Worm (Caenorhabditis elegans): ENCODE results near the gene Y44F5A.1.

Y44F5A.1 gene

ce11 chrIII:4275704-4276103 lies 28.2 kb upstream of the Y44F5A.1 start:
- no peak for TF ChIP-seq him-1 (tag; optimal IDR thresholded peaks at IDR 0.05)
- no peak for TF ChIP-seq W03F9.2 (tag; optimal IDR thresholded peaks at IDR 0.05)
- TF ChIP-seq dao-5 (tag; optimal IDR thresholded peaks at IDR 0.05) = no peak

ce11 chrIII:4274524-4274923 lies 27.1 kb upstream of the Y44F5A.1 start:
- no peak for TF ChIP-seq him-1 (tag; optimal IDR thresholded peaks at IDR 0.05)
- no peak for TF ChIP-seq W03F9.2 (tag; optimal IDR thresholded peaks at IDR 0.05)
- TF ChIP-seq dao-5 (tag; optimal IDR thresholded peaks at IDR 0.05) = no peak

ce11 chrIII:4272864-4273263 lies 25.4 kb upstream of the Y44F5A.1 start:
- TF ChIP-seq him-1 (tag; optimal IDR thresholded peaks at IDR 0.05) (no peak), dao-5 (tag; optimal IDR thresholded peaks at IDR 0.05) (no peak), W03F9.2 (tag; optimal IDR thresholded peaks at IDR 0.05) (no peak)

- TF ChIP-seq dao-5 (tag; optimal IDR thresholded peaks at IDR 0.05) (no peak), him-1 (tag; optimal IDR thresholded peaks at IDR 0.05) (no peak), W03F9.2 (tag; optimal IDR thresholded peaks at IDR 0.05) (no peak)
Measured at ce11 chrIII:4271059-4271458, 23.6 kb upstream of the Y44F5A.1 start.

ce11 chrIII:4269220-4269935 lies 21.9 kb upstream of the Y44F5A.1 start, which contains the start of the genes sftb-1 and R10E4.1:
Gene sftb-1, minus strand, starts transcription at chrIII:4269270.
Gene R10E4.1, plus strand, starts transcription at chrIII:4269743.
- TF ChIP-seq him-1 (tag; optimal IDR thresholded peaks at IDR 0.05) (no peak), dao-5 (tag; optimal IDR thresholded peaks at IDR 0.05) (no peak), W03F9.2 (tag; optimal IDR thresholded peaks at IDR 0.05) (peak; percentile 64)

ce11 chrIII:4265892-4266291 lies 18.4 kb upstream of the Y44F5A.1 start:
- no peak for TF ChIP-seq W03F9.2 (tag; optimal IDR thresholded peaks at IDR 0.05)
- TF ChIP-seq dao-5 (tag; optimal IDR thresholded peaks at IDR 0.05) = no peak
- TF ChIP-seq him-1 (tag; optimal IDR thresholded peaks at IDR 0.05) = no peak

ce11 chrIII:4263048-4263447 lies 15.6 kb upstream of the Y44F5A.1 start, which contains the start of gene T08A11.1:
Gene T08A11.1, minus strand, starts transcription at chrIII:4263148.
- TF ChIP-seq W03F9.2 (tag; optimal IDR thresholded peaks at IDR 0.05) (no peak), dao-5 (tag; optimal IDR thresholded peaks at IDR 0.05) (no peak), him-1 (tag; optimal IDR thresholded peaks at IDR 0.05) (no peak)

ce11 chrIII:4257896-4258295 lies 10.4 kb upstream of the Y44F5A.1 start:
- no peak for TF ChIP-seq dao-5 (tag; optimal IDR thresholded peaks at IDR 0.05)
- TF ChIP-seq him-1 (tag; optimal IDR thresholded peaks at IDR 0.05) = no peak
- no peak for TF ChIP-seq W03F9.2 (tag; optimal IDR thresholded peaks at IDR 0.05)

- TF ChIP-seq W03F9.2 (tag; optimal IDR thresholded peaks at IDR 0.05) (no peak), him-1 (tag; optimal IDR thresholded peaks at IDR 0.05) (no peak), dao-5 (tag; optimal IDR thresholded peaks at IDR 0.05) (no peak)
Measured at ce11 chrIII:4244285-4244684, 3.2 kb downstream of the Y44F5A.1 start, which contains the start of gene zhit-2. Gene zhit-2, minus strand, starts transcription at chrIII:4244385.

- TF ChIP-seq him-1 (tag; optimal IDR thresholded peaks at IDR 0.05) (no peak), W03F9.2 (tag; optimal IDR thresholded peaks at IDR 0.05) (no peak), dao-5 (tag; optimal IDR thresholded peaks at IDR 0.05) (no peak)
Measured at ce11 chrIII:4243461-4243860, 4.0 kb downstream of the Y44F5A.1 start, which contains the start of gene mrpl-21. Gene mrpl-21, minus strand, starts transcription at chrIII:4243561.

- TF ChIP-seq him-1 (tag; optimal IDR thresholded peaks at IDR 0.05) = no peak
- no peak for TF ChIP-seq dao-5 (tag; optimal IDR thresholded peaks at IDR 0.05)
- no peak for TF ChIP-seq W03F9.2 (tag; optimal IDR thresholded peaks at IDR 0.05)
Measured at ce11 chrIII:4242225-4242862, 5.1 kb downstream of the Y44F5A.1 start, which contains the start of gene F43C1.7. Gene F43C1.7, minus strand, starts transcription at chrIII:4242575.

ce11 chrIII:4241181-4241580 lies 6.3 kb downstream of the Y44F5A.1 start:
- TF ChIP-seq him-1 (tag; optimal IDR thresholded peaks at IDR 0.05) (no peak), dao-5 (tag; optimal IDR thresholded peaks at IDR 0.05) (no peak), W03F9.2 (tag; optimal IDR thresholded peaks at IDR 0.05) (no peak)

- TF ChIP-seq dao-5 (tag; optimal IDR thresholded peaks at IDR 0.05) = no peak
- TF ChIP-seq him-1 (tag; optimal IDR thresholded peaks at IDR 0.05) = no peak
- TF ChIP-seq W03F9.2 (tag; optimal IDR thresholded peaks at IDR 0.05) = no peak
Measured at ce11 chrIII:4240126-4240525, 7.3 kb downstream of the Y44F5A.1 start.

ce11 chrIII:4237660-4238059 lies 9.8 kb downstream of the Y44F5A.1 start:
- TF ChIP-seq W03F9.2 (tag; optimal IDR thresholded peaks at IDR 0.05) (peak; percentile 68), dao-5 (tag; optimal IDR thresholded peaks at IDR 0.05) (no peak), him-1 (tag; optimal IDR thresholded peaks at IDR 0.05) (peak; percentile 31)

Measured in whole organism, L4/young adult.